ENCODE assay signal across 4 worm cellular contexts in the genomic region with DNA sequence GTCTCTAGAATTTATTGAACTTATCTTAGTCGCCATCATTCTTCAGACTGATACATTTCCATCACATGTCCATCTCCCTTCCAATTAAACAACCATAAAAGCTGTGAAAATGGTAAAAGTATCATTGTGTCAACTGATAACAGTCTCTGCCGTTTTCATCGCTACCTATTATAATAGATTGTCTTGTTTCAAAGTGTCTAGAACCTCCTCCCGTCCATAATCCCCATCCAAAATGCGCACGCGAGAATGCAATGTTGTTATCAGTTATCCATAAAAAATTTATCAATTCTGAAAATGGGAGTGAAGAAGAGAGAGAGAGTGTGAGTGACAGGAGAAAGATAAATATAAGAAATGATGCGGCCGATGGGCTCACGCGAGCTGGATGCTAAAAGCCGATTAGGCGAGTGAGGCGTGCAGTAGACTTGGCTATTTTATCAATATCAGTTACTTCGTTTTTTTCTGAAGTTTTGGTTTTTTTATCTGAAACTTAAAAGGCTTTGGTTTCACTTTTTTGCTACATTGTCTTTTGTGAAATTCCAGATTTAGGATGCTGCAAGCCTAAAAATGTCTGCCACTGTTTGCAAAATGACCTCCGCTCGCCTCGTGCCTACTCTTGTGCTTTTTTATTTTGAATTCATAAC.
TF ChIP-seq lines count a peak whose summit lies in the region.

No protein-coding gene starts in this region.

TF ChIP-seq in whole organism, L1 larva, 84 proteins besides CTCF, POLR2A, EP300 and RAD21 (continued from another document and continues in another):
- TF ChIP-seq blmp-1 (tag; optimal IDR thresholded peaks at IDR 0.05; lab: Kevin White, UChicago), result peak; percentile 46
- no peak for TF ChIP-seq C16A3.4 (tag; optimal IDR thresholded peaks at IDR 0.05; lab: Kevin White, UChicago)
- peak; percentile 16 for TF ChIP-seq nhr-20 (tag; optimal IDR thresholded peaks at IDR 0.05; lab: Kevin White, UChicago)
- TF ChIP-seq C04F5.9 (tag; optimal IDR thresholded peaks at IDR 0.05; lab: Kevin White, UChicago), result no peak
- no peak for TF ChIP-seq alr-1 (tag; optimal IDR thresholded peaks at IDR 0.05; lab: Kevin White, UChicago; ENCODE audit: borderline replicate concordance)
- TF ChIP-seq lin-13 (GFP tag; optimal IDR thresholded peaks at IDR 0.05; lab: Kevin White, UChicago), result no peak
- TF ChIP-seq ztf-11 (tag; optimal IDR thresholded peaks at IDR 0.05; lab: Kevin White, UChicago), result no peak
- no peak for TF ChIP-seq ceh-63 (GFP tag; optimal IDR thresholded peaks at IDR 0.05; lab: Kevin White, UChicago)
- no peak for TF ChIP-seq ces-1 (GFP tag; optimal IDR thresholded peaks at IDR 0.05; lab: Kevin White, UChicago)
- TF ChIP-seq fkh-10 (GFP tag; optimal IDR thresholded peaks at IDR 0.05; lab: Kevin White, UChicago), result no peak
- TF ChIP-seq sptf-1 (tag; optimal IDR thresholded peaks at IDR 0.05; lab: Kevin White, UChicago), result no peak
- no peak for TF ChIP-seq grh-1 (GFP tag; IDR thresholded peaks at IDR 0.05; lab: Robert Waterston, UW)
- TF ChIP-seq egl-13 (tag; optimal IDR thresholded peaks at IDR 0.05; lab: Kevin White, UChicago), result no peak
- no peak for TF ChIP-seq unc-30 (tag; optimal IDR thresholded peaks at IDR 0.05; lab: Kevin White, UChicago)
- peak in 1 of 2 experiments; percentile 55 for TF ChIP-seq lin-35 (GFP tag; optimal IDR thresholded peaks at IDR 0.05; lab: Kevin White, UChicago)
- TF ChIP-seq dsc-1 (tag; optimal IDR thresholded peaks at IDR 0.05; lab: Kevin White, UChicago), result peak; percentile 50
- no peak for TF ChIP-seq swsn-7 (tag; optimal IDR thresholded peaks at IDR 0.05; lab: Kevin White, UChicago)
- TF ChIP-seq tlp-1 (tag; optimal IDR thresholded peaks at IDR 0.05; lab: Kevin White, UChicago), result peak; percentile 69
- no peak for TF ChIP-seq ets-5 (GFP tag; IDR thresholded peaks at IDR 0.05; lab: Robert Waterston, UW)
- no peak for TF ChIP-seq dpl-1 (GFP tag; optimal IDR thresholded peaks at IDR 0.05; lab: Kevin White, UChicago)
- no peak for TF ChIP-seq aly-2 (tag; optimal IDR thresholded peaks at IDR 0.05; lab: Kevin White, UChicago)
- TF ChIP-seq hlh-4 (tag; optimal IDR thresholded peaks at IDR 0.05; lab: Kevin White, UChicago), result no peak
- TF ChIP-seq nhr-77 (tag; optimal IDR thresholded peaks at IDR 0.05; lab: Kevin White, UChicago), result no peak
- TF ChIP-seq tbx-2 (tag; optimal IDR thresholded peaks at IDR 0.05; lab: Kevin White, UChicago), result no peak
- no peak for TF ChIP-seq ceh-90 (tag; optimal IDR thresholded peaks at IDR 0.05; lab: Kevin White, UChicago)
- no peak for TF ChIP-seq vab-15 (tag; optimal IDR thresholded peaks at IDR 0.05; lab: Kevin White, UChicago)
- no peak for TF ChIP-seq snpc-4 (tag; optimal IDR thresholded peaks at IDR 0.05; lab: Kevin White, UChicago)
- no peak for TF ChIP-seq F16B12.6 (tag; optimal IDR thresholded peaks at IDR 0.05; lab: Kevin White, UChicago)
- peak; percentile 16 for TF ChIP-seq nhr-47 (tag; optimal IDR thresholded peaks at IDR 0.05; lab: Kevin White, UChicago)
- no peak for TF ChIP-seq nhr-12 (tag; optimal IDR thresholded peaks at IDR 0.05; lab: Kevin White, UChicago)
- TF ChIP-seq C34B4.2 (tag; optimal IDR thresholded peaks at IDR 0.05; lab: Kevin White, UChicago), result no peak
- TF ChIP-seq rnt-1 (tag; optimal IDR thresholded peaks at IDR 0.05; lab: Kevin White, UChicago), result no peak

TF ChIP-seq in whole organism, L2 larva, 48 proteins besides CTCF, POLR2A, EP300 and RAD21 (continued from another document):
- peak in 1 of 2 experiments; percentile 38 for TF ChIP-seq mdl-1 (tag; optimal IDR thresholded peaks at IDR 0.05; lab: Kevin White, UChicago)
- no peak for TF ChIP-seq nhr-12 (tag; optimal IDR thresholded peaks at IDR 0.05; lab: Kevin White, UChicago)
- TF ChIP-seq nhr-23 (tag; optimal IDR thresholded peaks at IDR 0.05; lab: Kevin White, UChicago), result no peak
- TF ChIP-seq snpc-4 (tag; optimal IDR thresholded peaks at IDR 0.05; lab: Kevin White, UChicago), result peak; percentile 19
- TF ChIP-seq Y55F3AM.14 (GFP tag; optimal IDR thresholded peaks at IDR 0.05; lab: Kevin White, UChicago), result no peak
- no peak for TF ChIP-seq egl-27 (tag; optimal IDR thresholded peaks at IDR 0.05; lab: Kevin White, UChicago)
- TF ChIP-seq mbf-1 (tag; optimal IDR thresholded peaks at IDR 0.05; lab: Kevin White, UChicago), result no peak
- TF ChIP-seq sma-3 (GFP tag; optimal IDR thresholded peaks at IDR 0.05; lab: Kevin White, UChicago), result peak; percentile 47
- TF ChIP-seq nhr-77 (tag; optimal IDR thresholded peaks at IDR 0.05; lab: Kevin White, UChicago), result no peak
- peak; percentile 15 for TF ChIP-seq nhr-129 (tag; optimal IDR thresholded peaks at IDR 0.05; lab: Kevin White, UChicago)
- peak; percentile 81 for TF ChIP-seq fos-1 (tag; optimal IDR thresholded peaks at IDR 0.05; lab: Kevin White, UChicago)
- TF ChIP-seq ztf-11 (tag; optimal IDR thresholded peaks at IDR 0.05; lab: Kevin White, UChicago), result no peak
- TF ChIP-seq lin-39 (tag; optimal IDR thresholded peaks at IDR 0.05; lab: Kevin White, UChicago), result no peak
- TF ChIP-seq ztf-1 (GFP tag; conservative IDR thresholded peaks at IDR 0.05; lab: Robert Waterston, UW), result no peak

TF ChIP-seq in whole organism, L3 larva, 47 proteins besides CTCF, POLR2A, EP300 and RAD21 (continued from another document):
- no peak for TF ChIP-seq lin-39 (tag; optimal IDR thresholded peaks at IDR 0.05; lab: Kevin White, UChicago)
- TF ChIP-seq ceh-28 (tag; optimal IDR thresholded peaks at IDR 0.05; lab: Kevin White, UChicago), result no peak
- TF ChIP-seq pqm-1 (tag; optimal IDR thresholded peaks at IDR 0.05; lab: Kevin White, UChicago), result peak; percentile 98
- no peak for TF ChIP-seq nhr-67 (tag; optimal IDR thresholded peaks at IDR 0.05; lab: Kevin White, UChicago)
- no peak for TF ChIP-seq hmg-11 (tag; optimal IDR thresholded peaks at IDR 0.05; lab: Kevin White, UChicago)
- no peak for TF ChIP-seq zag-1 (tag; optimal IDR thresholded peaks at IDR 0.05; lab: Kevin White, UChicago)
- peak; percentile 100 for TF ChIP-seq elt-2 (tag; optimal IDR thresholded peaks at IDR 0.05; lab: Kevin White, UChicago)
- TF ChIP-seq jun-1 (tag; optimal IDR thresholded peaks at IDR 0.05; lab: Kevin White, UChicago), result peak; percentile 75
- TF ChIP-seq nhr-76 (tag; optimal IDR thresholded peaks at IDR 0.05; lab: Kevin White, UChicago), result no peak
- TF ChIP-seq unc-39 (tag; optimal IDR thresholded peaks at IDR 0.05; lab: Kevin White, UChicago), result no peak
- TF ChIP-seq ama-1 (optimal IDR thresholded peaks at IDR 0.05; lab: Kevin White, UChicago), result peak; percentile 49
- no peak for TF ChIP-seq mml-1 (tag; optimal IDR thresholded peaks at IDR 0.05; lab: Kevin White, UChicago)
- TF ChIP-seq fos-1 (tag; optimal IDR thresholded peaks at IDR 0.05; lab: Kevin White, UChicago), result no peak
- TF ChIP-seq pha-4 (tag; optimal IDR thresholded peaks at IDR 0.05; lab: Kevin White, UChicago), result peak; percentile 33
- TF ChIP-seq lin-15B (tag; optimal IDR thresholded peaks at IDR 0.05; lab: Kevin White, UChicago), result no peak

TF ChIP-seq in whole organism, L4 larva, 104 proteins besides CTCF, POLR2A, EP300 and RAD21 (continued from another document):
- peak in 1 of 2 experiments; percentile 25 for TF ChIP-seq lsy-2 (tag; optimal IDR thresholded peaks at IDR 0.05; lab: Kevin White, UChicago)
- TF ChIP-seq dmd-6 (GFP tag; IDR thresholded peaks at IDR 0.05; lab: Robert Waterston, UW), result peak; percentile 95
- TF ChIP-seq tra-1 (GFP tag; IDR thresholded peaks at IDR 0.05; lab: Robert Waterston, UW), result peak; percentile 98
- TF ChIP-seq duxl-1 (tag; optimal IDR thresholded peaks at IDR 0.05; lab: Kevin White, UChicago; ENCODE audit: poor library complexity), result no peak
- peak; percentile 91 for TF ChIP-seq aha-1 (tag; lab: Kevin White, UChicago)
- TF ChIP-seq nhr-237 (tag; optimal IDR thresholded peaks at IDR 0.05; lab: Kevin White, UChicago), result no peak
- peak; percentile 31 for TF ChIP-seq nhr-6 (tag; optimal IDR thresholded peaks at IDR 0.05; lab: Kevin White, UChicago)
- no peak for TF ChIP-seq F37D6.2 (tag; optimal IDR thresholded peaks at IDR 0.05; lab: Kevin White, UChicago)
- TF ChIP-seq lin-1 (GFP tag; IDR thresholded peaks at IDR 0.05; lab: Robert Waterston, UW), result peak; percentile 76
- TF ChIP-seq hlh-30 (tag; optimal IDR thresholded peaks at IDR 0.05; lab: Kevin White, UChicago; ENCODE audit: insufficient read depth), result peak; percentile 55
- no peak for TF ChIP-seq lir-3 (tag; optimal IDR thresholded peaks at IDR 0.05; lab: Kevin White, UChicago)
- 0 out of 2 replicates have a peak, but pooled peaks have one; percentile 25 for TF ChIP-seq hmg-1.1 (GFP tag; IDR thresholded peaks at IDR 0.05; lab: Robert Waterston, UW)
- TF ChIP-seq pqm-1 (tag; optimal IDR thresholded peaks at IDR 0.05; lab: Kevin White, UChicago), result peak; percentile 91
- TF ChIP-seq pha-4 (GFP tag; IDR thresholded peaks at IDR 0.05; lab: Robert Waterston, UW), result peak; percentile 54
- TF ChIP-seq pha-4 (tag; optimal IDR thresholded peaks at IDR 0.05; lab: Kevin White, UChicago), result no peak
- peak; percentile 43; the same call in 1 of the 2 replicates for TF ChIP-seq T26A8.4 (GFP tag; IDR thresholded peaks at IDR 0.05; lab: Robert Waterston, UW)
- peak; percentile 82 for TF ChIP-seq saeg-2 (GFP tag; IDR thresholded peaks at IDR 0.05; lab: Robert Waterston, UW)
- TF ChIP-seq nhr-10 (tag; optimal IDR thresholded peaks at IDR 0.05; lab: Kevin White, UChicago), result peak; percentile 50
- TF ChIP-seq nhr-11 (tag; optimal IDR thresholded peaks at IDR 0.05; lab: Kevin White, UChicago), result no peak
- peak in 1 of 2 experiments; percentile 89 for TF ChIP-seq daf-16 (GFP tag; optimal IDR thresholded peaks at IDR 0.05; lab: Kevin White, UChicago)
- peak; percentile 83 for TF ChIP-seq daf-16 (tag; optimal IDR thresholded peaks at IDR 0.05; lab: Kevin White, UChicago)
- peak; percentile 84 for TF ChIP-seq nhr-48 (tag; optimal IDR thresholded peaks at IDR 0.05; lab: Kevin White, UChicago)
- peak; percentile 21 for TF ChIP-seq gei-8 (GFP tag; optimal IDR thresholded peaks at IDR 0.05; lab: Kevin White, UChicago)
- peak; percentile 27; the same call in 1 of the 2 replicates for TF ChIP-seq lin-38 (GFP tag; IDR thresholded peaks at IDR 0.05; lab: Robert Waterston, UW)
- TF ChIP-seq lin-13 (GFP tag; optimal IDR thresholded peaks at IDR 0.05; lab: Kevin White, UChicago), result no peak
- peak; percentile 21 for TF ChIP-seq mxl-3 (GFP tag; optimal IDR thresholded peaks at IDR 0.05; lab: Kevin White, UChicago)
- peak; percentile 51 for TF ChIP-seq cey-2 (tag; optimal IDR thresholded peaks at IDR 0.05; lab: Kevin White, UChicago; ENCODE audit: borderline replicate concordance, insufficient read depth)
- peak; percentile 99 for TF ChIP-seq php-3 (GFP tag; IDR thresholded peaks at IDR 0.05; lab: Robert Waterston, UW)
- 0 out of 2 replicates have a peak, but pooled peaks have one; percentile 30 for TF ChIP-seq mdt-29 (GFP tag; IDR thresholded peaks at IDR 0.05; lab: Robert Waterston, UW)
- no peak for TF ChIP-seq zfp-2 (tag; optimal IDR thresholded peaks at IDR 0.05; lab: Kevin White, UChicago)
